Fruit fly (Drosophila melanogaster) whole organism, embryonic: ENCODE data around the gene CG13690.

Source experiments
- BEAF-32 ChIP-seq: fragments of 200-800 bp; sonication (Bioruptor generic); optimal IDR thresholded peaks from 3 replicates; lab custom pipeline; 2017; ENCODE audit warnings: missing biosample characterization, missing genetic modification characterization, mild to moderate bottlenecking, moderate library complexity, missing genetic modification reagents
- Bteb2 ChIP-seq: fragments of 200-800 bp; sonication (Bioruptor generic); optimal IDR thresholded peaks from 2 replicates; lab custom pipeline; 2016; ENCODE audit warnings: missing biosample characterization, missing genetic modification characterization
- CG1024 ChIP-seq: fragments of 200-800 bp; sonication (Bioruptor generic); IDR thresholded peaks from 2 replicates; pipeline ENCODE4 v1.3.6; 2022; ENCODE audit warnings: missing biosample characterization, missing genetic modification characterization
- CG10462 ChIP-seq: fragments of 200-800 bp; sonication (Bioruptor generic); optimal IDR thresholded peaks from 2 replicates; lab custom pipeline; 2016; ENCODE audit warnings: missing biosample characterization, missing genetic modification characterization
- CG12155 ChIP-seq: fragments of 200-800 bp; sonication (Bioruptor generic); optimal IDR thresholded peaks from 3 replicates; lab custom pipeline; 2016; ENCODE audit warnings: missing biosample characterization, missing genetic modification characterization
- CG12769 ChIP-seq: fragments of 200-800 bp; sonication (Bioruptor generic); optimal IDR thresholded peaks from 2 replicates; lab custom pipeline; 2019; ENCODE audit warnings: missing biosample characterization, mild to moderate bottlenecking, missing genetic modification characterization, moderate library complexity
- CG13287 ChIP-seq: fragments of 200-800 bp; sonication (Bioruptor generic); IDR thresholded peaks from 2 replicates; pipeline ENCODE4 v1.3.6; 2022; ENCODE audit warnings: missing biosample characterization, missing genetic modification characterization; ENCODE audit not compliant: partially characterized antibody
- CG14965 ChIP-seq: fragments of 200-800 bp; sonication (Bioruptor generic); optimal IDR thresholded peaks from 2 replicates; lab custom pipeline; 2016; ENCODE audit warnings: missing biosample characterization, missing genetic modification characterization, borderline replicate concordance
- CG1602 ChIP-seq: fragments of 200-800 bp; sonication (Bioruptor generic); optimal IDR thresholded peaks from 3 replicates; lab custom pipeline; 2016; ENCODE audit warnings: missing biosample characterization, missing genetic modification characterization
- CG16813 ChIP-seq: fragments of 200-800 bp; sonication (Bioruptor generic); IDR thresholded peaks from 3 replicates; pipeline ENCODE4 v1.3.6; 2022; ENCODE audit warnings: missing biosample characterization, missing genetic modification characterization; ENCODE audit not compliant: partially characterized antibody
- CG3838 ChIP-seq: fragments of 200-800 bp; sonication (Bioruptor generic); optimal IDR thresholded peaks from 3 replicates; lab custom pipeline; 2016; ENCODE audit warnings: missing biosample characterization, missing genetic modification characterization
- CG4282 ChIP-seq: fragments of 200-800 bp; sonication (Bioruptor generic); optimal IDR thresholded peaks from 2 replicates; lab custom pipeline; 2016; ENCODE audit warnings: missing biosample characterization, missing genetic modification characterization
- CG4617 ChIP-seq: fragments of 200-800 bp; sonication (Bioruptor generic); optimal IDR thresholded peaks from 3 replicates; lab custom pipeline; 2016; ENCODE audit warnings: missing biosample characterization, missing genetic modification characterization, borderline replicate concordance
- CG7786 ChIP-seq: fragments of 200-800 bp; sonication (Bioruptor generic); optimal IDR thresholded peaks from 2 replicates; lab custom pipeline; 2016; ENCODE audit warnings: missing biosample characterization, missing genetic modification characterization
- CG8359 ChIP-seq: fragments of 200-800 bp; sonication (Bioruptor generic); optimal IDR thresholded peaks from 2 replicates; lab custom pipeline; 2017; ENCODE audit warnings: missing biosample characterization, mild to moderate bottlenecking, missing genetic modification characterization, borderline replicate concordance
- CG9817 ChIP-seq: fragments of 200-800 bp; sonication (Bioruptor generic); optimal IDR thresholded peaks from 2 replicates; lab custom pipeline; 2018; ENCODE audit warnings: missing biosample characterization, mild to moderate bottlenecking, missing genetic modification characterization, moderate library complexity
- Camta ChIP-seq: fragments of 200-800 bp; sonication (Bioruptor generic); optimal IDR thresholded peaks from 2 replicates; lab custom pipeline; 2016; ENCODE audit warnings: missing biosample characterization, missing genetic modification characterization
- Dip2 ChIP-seq: fragments of 200-800 bp; sonication (Bioruptor generic); IDR thresholded peaks from 2 replicates; pipeline ENCODE4 v1.3.6; 2022; ENCODE audit warnings: missing biosample characterization, missing genetic modification characterization
- E2f2 ChIP-seq: fragments of 200-800 bp; sonication (Bioruptor generic); IDR thresholded peaks from 2 replicates; pipeline ENCODE4 v1.3.6; 2022; ENCODE audit warnings: missing biosample characterization, missing genetic modification characterization
- H2.0 ChIP-seq: fragments of 200-800 bp; sonication (Bioruptor generic); IDR thresholded peaks from 2 replicates; pipeline ENCODE4 v1.3.6; 2022; ENCODE audit warnings: missing biosample characterization, missing genetic modification characterization
- HLH54F ChIP-seq: fragments of 200-800 bp; sonication (Bioruptor generic); optimal IDR thresholded peaks from 3 replicates; lab custom pipeline; 2016; ENCODE audit warnings: missing biosample characterization, missing genetic modification characterization
- HmgD ChIP-seq: fragments of 200-800 bp; sonication (Bioruptor generic); optimal IDR thresholded peaks from 3 replicates; lab custom pipeline; 2016; ENCODE audit warnings: missing biosample characterization, missing genetic modification characterization
- Hr78 ChIP-seq, 2 experiments: fragments of 200-800 bp in 1 of 2; fragments of >200 bp in 1 of 2; sonication (Bioruptor generic) in 1 of 2; optimal IDR thresholded peaks; 2 replicates each; lab custom pipeline; 2017 to 2019; ENCODE audit warnings: missing biosample characterization in 2 of 2, missing genetic modification characterization in 2 of 2, mild to moderate bottlenecking in 1 of 2, moderate library complexity in 1 of 2
- Max ChIP-seq: fragments of 200-800 bp; sonication (Bioruptor generic); optimal IDR thresholded peaks from 2 replicates; lab custom pipeline; 2016; ENCODE audit warnings: missing biosample characterization, mild to moderate bottlenecking, missing genetic modification characterization
- NC2β ChIP-seq: fragments of 200-800 bp; sonication (Bioruptor generic); optimal IDR thresholded peaks from 2 replicates; lab custom pipeline; 2016; ENCODE audit warnings: missing biosample characterization, missing genetic modification characterization
- Ravus ChIP-seq: fragments of 200-800 bp; sonication (Bioruptor generic); IDR thresholded peaks from 2 replicates; pipeline ENCODE4 v1.3.6; 2022; ENCODE audit warnings: missing biosample characterization, missing genetic modification characterization
- Sin3A ChIP-seq: fragments of >200 bp; optimal IDR thresholded peaks from 2 replicates; lab custom pipeline; 2018
- Taf1 ChIP-seq: fragments of 200-800 bp; sonication (Bioruptor generic); IDR thresholded peaks from 2 replicates; pipeline ENCODE4 v1.3.6; 2022; ENCODE audit warnings: missing biosample characterization, missing genetic modification characterization
- Vsx1 ChIP-seq: fragments of 200-800 bp; sonication (Bioruptor generic); optimal IDR thresholded peaks from 2 replicates; lab custom pipeline; 2017; ENCODE audit warnings: missing biosample characterization, mild to moderate bottlenecking, missing genetic modification characterization, missing genetic modification reagents
- YL-1 ChIP-seq: fragments of 200-800 bp; sonication (Bioruptor generic); optimal IDR thresholded peaks from 3 replicates; lab custom pipeline; 2017; ENCODE audit warnings: missing biosample characterization, mild to moderate bottlenecking, missing genetic modification characterization
- amos ChIP-seq: fragments of 200-800 bp; sonication (Bioruptor generic); IDR thresholded peaks from 2 replicates; pipeline ENCODE4 v1.3.6; 2022; ENCODE audit warnings: missing biosample characterization, missing genetic modification characterization; ENCODE audit not compliant: partially characterized antibody
- az2 ChIP-seq: fragments of 200-800 bp; sonication (Bioruptor generic); optimal IDR thresholded peaks from 3 replicates; lab custom pipeline; 2016; ENCODE audit warnings: missing biosample characterization, missing genetic modification characterization
- bcd ChIP-seq: fragments of 200-800 bp; sonication (Bioruptor generic); optimal IDR thresholded peaks from 2 replicates; lab custom pipeline; 2017; ENCODE audit warnings: missing biosample characterization, mild to moderate bottlenecking, missing genetic modification characterization
- br ChIP-seq: fragments of >200 bp; optimal IDR thresholded peaks from 2 replicates; lab custom pipeline; 2017
- cad ChIP-seq: fragments of >200 bp; optimal IDR thresholded peaks from 2 replicates; lab custom pipeline; 2017; ENCODE audit warnings: missing biosample characterization, missing genetic modification characterization
- chif ChIP-seq, 2 experiments: fragments of 200-800 bp; sonication (Bioruptor generic); optimal IDR thresholded peaks; 3 replicates each; lab custom pipeline; 2016; ENCODE audit warnings: missing biosample characterization in 2 of 2, missing genetic modification characterization in 2 of 2
- chn ChIP-seq: fragments of 200-800 bp; sonication (Bioruptor generic); optimal IDR thresholded peaks from 2 replicates; lab custom pipeline; 2016; ENCODE audit warnings: missing biosample characterization, missing genetic modification characterization
- corto ChIP-seq: fragments of 200-800 bp; sonication (Bioruptor generic); optimal IDR thresholded peaks from 2 replicates; lab custom pipeline; 2016; ENCODE audit warnings: missing biosample characterization, mild to moderate bottlenecking, missing genetic modification characterization, moderate library complexity
- danr ChIP-seq: fragments of 200-800 bp; sonication (Bioruptor generic); IDR thresholded peaks from 2 replicates; pipeline ENCODE4 v1.3.6; 2022; ENCODE audit warnings: missing biosample characterization, missing genetic modification characterization
- fd102C ChIP-seq: fragments of 200-800 bp; sonication (Bioruptor generic); optimal IDR thresholded peaks from 2 replicates; lab custom pipeline; 2018; ENCODE audit warnings: missing biosample characterization, mild to moderate bottlenecking, missing genetic modification characterization, moderate library complexity
- fd96Cb ChIP-seq: fragments of 200-800 bp; sonication (Bioruptor generic); optimal IDR thresholded peaks from 2 replicates; lab custom pipeline; 2018; ENCODE audit warnings: missing biosample characterization, mild to moderate bottlenecking, missing genetic modification characterization, moderate library complexity
- h ChIP-seq: fragments of >200 bp; optimal IDR thresholded peaks from 2 replicates; lab custom pipeline; 2017
- hb ChIP-seq: fragments of 200-800 bp; sonication (Bioruptor generic); IDR thresholded peaks from 3 replicates; pipeline ENCODE4 v1.3.6; 2022; ENCODE audit warnings: missing biosample characterization, missing genetic modification characterization; ENCODE audit not compliant: partially characterized antibody
- jing ChIP-seq: fragments of 200-800 bp; sonication (Bioruptor generic); optimal IDR thresholded peaks from 2 replicates; lab custom pipeline; 2018; ENCODE audit warnings: missing biosample characterization, mild to moderate bottlenecking, missing genetic modification characterization
- luna ChIP-seq: fragments of 200-800 bp; sonication (Bioruptor generic); optimal IDR thresholded peaks from 2 replicates; lab custom pipeline; 2016; ENCODE audit warnings: missing biosample characterization, missing genetic modification characterization
- rib ChIP-seq: fragments of 200-800 bp; sonication (Bioruptor generic); IDR thresholded peaks from 2 replicates; pipeline ENCODE4 v1.3.6; 2022; ENCODE audit warnings: missing biosample characterization, missing genetic modification characterization
- sens ChIP-seq: fragments of 200-800 bp; sonication (Bioruptor generic); peaks from one replicate; lab custom pipeline; 2016; ENCODE audit warnings: missing biosample characterization, missing genetic modification characterization
- tna ChIP-seq: fragments of 200-800 bp; sonication (Bioruptor generic); IDR thresholded peaks from 2 replicates; pipeline ENCODE4 v1.3.6; 2022; ENCODE audit warnings: missing biosample characterization, missing genetic modification characterization; ENCODE audit not compliant: partially characterized antibody
- trh ChIP-seq: fragments of 200-800 bp; sonication (Bioruptor generic); optimal IDR thresholded peaks from 2 replicates; lab custom pipeline; 2016; ENCODE audit warnings: missing biosample characterization, missing genetic modification characterization
- usp ChIP-seq: fragments of >200 bp; optimal IDR thresholded peaks from 2 replicates; lab custom pipeline; 2017; ENCODE audit warnings: missing biosample characterization, missing genetic modification characterization
- zen ChIP-seq: fragments of 200-800 bp; sonication (Bioruptor generic); optimal IDR thresholded peaks from 3 replicates; lab custom pipeline; 2018; ENCODE audit warnings: missing biosample characterization, mild to moderate bottlenecking, missing genetic modification characterization, moderate library complexity

CG13690 gene

dm6 chr2L:468745-469358 is 49.4 kb upstream of the CG13690 start (continued):
- TF ChIP-seq cad (GFP tag; lab: Kevin White, UChicago) (no peak), CG10462 (GFP tag; lab: Kevin White, UChicago) (peak; percentile 42), CG12155 (GFP tag; lab: Kevin White, UChicago) (peak; percentile 70), br (no peak), h (lab: Kevin White, UChicago) (no peak), luna (GFP tag; lab: Kevin White, UChicago) (peak; percentile 44), CG14965 (no peak), Dip2 (GFP tag; lab: Robert Waterston, UW) (no peak), CG4282 (peak; percentile 45), fd102C (no peak), E2f2 (GFP tag; lab: Robert Waterston, UW) (no peak), CG7786 (GFP tag; lab: Kevin White, UChicago) (peak; percentile 81), CG3838 (GFP tag; lab: Kevin White, UChicago) (no peak), CG12769 (tag; lab: Kevin White, UChicago) (peak; percentile 65), danr (GFP tag; lab: Robert Waterston, UW) (peak; percentile 50; the same call in 1 of the 2 replicates), HLH54F (GFP tag; lab: Kevin White, UChicago) (peak; percentile 78), trh (GFP tag; lab: Kevin White, UChicago) (peak; percentile 15), H2.0 (GFP tag; lab: Robert Waterston, UW) (peak; percentile 75), Sin3A (lab: Kevin White, UChicago) (no peak), CG4617 (GFP tag; lab: Kevin White, UChicago) (no peak), rib (GFP tag; lab: Robert Waterston, UW) (no peak), HmgD (peak; percentile 24), Bteb2 (GFP tag; lab: Kevin White, UChicago) (peak; percentile 62), zen (tag; lab: Kevin White, UChicago) (peak; percentile 2), corto (peak; percentile 19), CG16813 (GFP tag; lab: Robert Waterston, UW) (no peak), CG1602 (GFP tag; lab: Kevin White, UChicago) (peak; percentile 65), Hr78 (GFP tag; optimal IDR thresholded peaks at IDR 0.05; lab: Kevin White, UChicago) (peak in 1 of 2 experiments; percentile 64), CG9817 (tag; lab: Kevin White, UChicago) (no peak), bcd (GFP tag; lab: Kevin White, UChicago) (peak; percentile 76), fd96Cb (tag; lab: Kevin White, UChicago) (peak; percentile 79), sens (GFP tag; lab: Kevin White, UChicago) (peak; percentile 97), Taf1 (GFP tag; lab: Robert Waterston, UW) (no peak), chn (GFP tag; lab: Kevin White, UChicago) (peak; percentile 73), CG13287 (GFP tag; lab: Robert Waterston, UW) (no peak; the same call in 1 of the 2 replicates), jing (GFP tag; lab: Kevin White, UChicago) (peak; percentile 34), tna (GFP tag; lab: Robert Waterston, UW) (no peak), Ravus (GFP tag; lab: Robert Waterston, UW) (peak; percentile 31), Max (peak; percentile 50), usp (GFP tag; lab: Kevin White, UChicago) (no peak), chif (GFP tag; optimal IDR thresholded peaks at IDR 0.05; lab: Kevin White, UChicago) (peak; percentile 63 to 70), hb (GFP tag; lab: Robert Waterston, UW) (no peak), BEAF-32 (GFP tag; lab: Kevin White, UChicago) (no peak), CG1024 (no peak), YL-1 (GFP tag; lab: Kevin White, UChicago) (no peak), CG8359 (GFP tag; lab: Kevin White, UChicago) (peak; percentile 48), Vsx1 (GFP tag; lab: Kevin White, UChicago) (peak; percentile 44), NC2β (GFP tag; lab: Kevin White, UChicago) (peak; percentile 59), Camta (peak; percentile 66), az2 (peak; percentile 71), amos (no peak)
